Fruit fly (Drosophila melanogaster): Measurements from ENCODE around the gene Elp1.

Elp1 gene

DNA sequence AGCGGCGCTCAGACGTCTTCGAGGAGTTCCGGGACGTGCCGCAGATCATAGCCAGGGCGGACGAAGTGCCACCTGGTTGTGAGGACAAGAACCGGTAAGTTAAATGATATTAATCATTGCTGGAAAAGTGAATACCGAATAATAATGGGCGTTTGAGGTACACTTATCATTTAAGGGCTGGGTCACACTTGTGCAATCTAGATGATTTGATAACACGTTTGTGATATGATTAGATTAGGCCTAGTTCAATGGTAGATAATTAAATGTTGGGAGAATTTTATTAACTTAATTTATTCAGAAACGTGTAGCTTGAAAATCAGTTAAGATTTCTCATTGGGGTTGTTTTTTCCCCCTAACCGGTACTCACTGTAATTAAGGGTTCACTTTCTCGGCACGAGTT lies 20.1 kb downstream of the Elp1 start:
- TF ChIP-seq cg (GFP tag; optimal IDR thresholded peaks at IDR 0.05) (no peak), chinmo (GFP tag; IDR thresholded peaks at IDR 0.05; ENCODE audit: partially characterized antibody) (0 out of 4 replicates have a peak, but pooled peaks have one; percentile 27), grn (GFP tag; optimal IDR thresholded peaks at IDR 0.05) (peak; percentile 75), mirr (GFP tag; optimal IDR thresholded peaks at IDR 0.05) (peak; percentile 63), GATAe (GFP tag; conservative IDR thresholded peaks at IDR 0.05) (0 out of 2 replicates have a peak, but pooled peaks have one; percentile 26), exex (tag; optimal IDR thresholded peaks at IDR 0.05) (peak; percentile 79), Pdp1 (GFP tag; optimal IDR thresholded peaks at IDR 0.05) (peak in 1 of 2 experiments; percentile 20), CG16779 (GFP tag; IDR thresholded peaks at IDR 0.05) (no peak), Hey (tag; optimal IDR thresholded peaks at IDR 0.05) (peak; percentile 49), ara (GFP tag; IDR thresholded peaks at IDR 0.05) (no peak), ftz-f1 (GFP tag; optimal IDR thresholded peaks at IDR 0.05) (no peak)

DNA sequence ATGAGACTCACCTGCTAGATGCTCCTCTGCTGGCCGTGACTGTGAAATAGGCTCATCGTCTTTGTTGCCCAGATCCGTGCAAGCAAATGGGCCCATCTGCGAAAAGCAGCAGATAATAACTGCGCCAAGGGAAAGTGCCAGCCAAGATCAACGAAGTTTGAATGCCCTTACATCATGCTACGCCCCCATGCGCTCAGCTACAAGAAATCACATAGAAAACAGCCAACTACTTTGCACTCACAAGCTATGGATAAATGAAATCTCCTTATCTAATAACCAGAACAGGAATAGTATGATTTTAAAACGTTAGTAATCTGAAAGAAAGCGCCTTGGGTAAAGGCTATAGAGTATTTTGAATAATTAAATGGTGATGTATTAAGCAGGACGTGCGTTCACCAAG lies 21.0 kb downstream of the Elp1 start:
- TF ChIP-seq D19A (tag; optimal IDR thresholded peaks at IDR 0.05), result peak; percentile 79
- TF ChIP-seq trh (GFP tag; optimal IDR thresholded peaks at IDR 0.05), result no peak
- 0 out of 2 replicates have a peak, but pooled peaks have one; percentile 5 for TF ChIP-seq slbo (GFP tag; IDR thresholded peaks at IDR 0.05)
- TF ChIP-seq emc (GFP tag; optimal IDR thresholded peaks at IDR 0.05), result peak; percentile 5
- TF ChIP-seq Antp (GFP tag; optimal IDR thresholded peaks at IDR 0.05), result no peak
- peak; percentile 83 for TF ChIP-seq Ets65A (GFP tag)

DNA sequence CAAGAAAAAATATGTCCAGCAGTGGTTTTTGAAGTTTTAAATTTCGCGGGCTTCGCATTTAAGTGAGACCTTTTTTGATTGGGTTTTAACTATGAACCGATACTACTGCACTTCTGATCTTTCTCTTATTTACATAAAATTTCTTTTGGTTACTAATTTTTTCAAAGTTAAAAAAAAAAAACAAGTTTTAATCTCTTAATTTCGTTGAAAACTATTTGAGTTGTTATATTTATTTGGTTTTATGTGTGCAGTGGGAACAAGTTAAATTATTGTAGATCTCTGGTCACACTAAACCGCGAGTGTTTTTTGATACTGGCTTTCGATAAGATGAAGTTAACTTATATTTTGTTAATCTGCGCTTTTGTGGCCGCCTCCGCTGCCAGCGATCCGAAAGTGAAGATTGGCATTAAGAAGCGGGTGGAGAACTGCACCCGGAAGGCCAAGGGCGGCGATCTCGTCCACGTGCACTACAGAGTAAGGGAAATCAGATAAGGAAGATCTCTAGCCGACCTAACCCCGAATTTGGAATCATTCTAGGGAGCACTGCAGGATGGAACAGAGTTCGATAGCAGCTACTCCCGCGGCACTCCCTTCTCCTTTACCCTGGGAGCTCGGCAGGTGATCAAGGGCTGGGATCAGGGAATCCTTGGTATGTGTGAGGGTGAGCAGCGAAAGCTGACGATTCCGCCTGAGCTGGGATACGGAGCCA lies 23.3 kb downstream of the Elp1 start, which contains the start of gene CG14715:
Gene CG14715, plus strand, starts transcription at position 267 of the 709 bp plus-strand sequence.
- TF ChIP-seq bcd (GFP tag; optimal IDR thresholded peaks at IDR 0.05) (peak; percentile 25), CG6689 (GFP tag; IDR thresholded peaks at IDR 0.05) (peak; percentile 70), pho (GFP tag; optimal IDR thresholded peaks at IDR 0.05) (peak; percentile 51), pros (GFP tag; optimal IDR thresholded peaks at IDR 0.05) (no peak), YL-1 (GFP tag; optimal IDR thresholded peaks at IDR 0.05) (peak; percentile 67), Hsf (GFP tag; optimal IDR thresholded peaks at IDR 0.05) (peak; percentile 59), Dek (tag; optimal IDR thresholded peaks at IDR 0.05) (peak; percentile 38), CG5245 (GFP tag; optimal IDR thresholded peaks at IDR 0.05) (no peak), CG17568 (GFP tag; optimal IDR thresholded peaks at IDR 0.05) (no peak), CG10431 (GFP tag; optimal IDR thresholded peaks at IDR 0.05) (no peak), chm (GFP tag; IDR thresholded peaks at IDR 0.05) (no peak), tna (GFP tag; IDR thresholded peaks at IDR 0.05; ENCODE audit: partially characterized antibody) (no peak), h (optimal IDR thresholded peaks at IDR 0.05) (no peak), Bteb2 (GFP tag; optimal IDR thresholded peaks at IDR 0.05) (no peak), ato (GFP tag; IDR thresholded peaks at IDR 0.05; ENCODE audit: partially characterized antibody) (no peak), slou (GFP tag; optimal IDR thresholded peaks at IDR 0.05) (no peak), ewg (GFP tag; optimal IDR thresholded peaks at IDR 0.05) (no peak), CG10366 (GFP tag; IDR thresholded peaks at IDR 0.05) (no peak), CG11696 (GFP tag; IDR thresholded peaks at IDR 0.05) (no peak), disco-r (GFP tag; optimal IDR thresholded peaks at IDR 0.05) (no peak), mld (GFP tag; IDR thresholded peaks at IDR 0.05; ENCODE audit: partially characterized antibody) (no peak), CG12391 (tag; optimal IDR thresholded peaks at IDR 0.05) (peak; percentile 76), CG15073 (GFP tag; optimal IDR thresholded peaks at IDR 0.05) (no peak), Spps (tag; optimal IDR thresholded peaks at IDR 0.05) (no peak), cg (GFP tag; optimal IDR thresholded peaks at IDR 0.05) (no peak), Myb (GFP tag; optimal IDR thresholded peaks at IDR 0.05) (peak; percentile 28), CG9727 (GFP tag; optimal IDR thresholded peaks at IDR 0.05) (peak; percentile 30), CG1233 (GFP tag; optimal IDR thresholded peaks at IDR 0.05) (peak; percentile 32), ind (GFP tag; optimal IDR thresholded peaks at IDR 0.05) (peak; percentile 44), CG33557 (GFP tag; optimal IDR thresholded peaks at IDR 0.05) (no peak), jigr1 (GFP tag; IDR thresholded peaks at IDR 0.05) (no peak), ac (GFP tag; optimal IDR thresholded peaks at IDR 0.05) (no peak)
